Fruit fly (Drosophila melanogaster) whole organism, prepupa: ENCODE data around the gene Cisd2.
A peak's percentile ranks its signal among the peaks of the same experiment; 100 is the strongest.

Experiments
- Blimp-1 ChIP-seq: fragments of 200-800 bp; sonication (Bioruptor generic); optimal IDR thresholded peaks from 3 replicates; lab custom pipeline; 2017; ENCODE audit warnings: missing biosample characterization, missing genetic modification characterization, mild to moderate bottlenecking, moderate library complexity, missing genetic modification reagents
- CG10631 ChIP-seq: fragments of 200-800 bp; sonication (Bioruptor generic); optimal IDR thresholded peaks from 2 replicates; lab custom pipeline; 2016; ENCODE audit warnings: missing biosample characterization, missing genetic modification characterization
- CG10669 ChIP-seq: fragments of 200-800 bp; sonication (Bioruptor generic); optimal IDR thresholded peaks from 3 replicates; lab custom pipeline; 2018; ENCODE audit warnings: missing biosample characterization, mild to moderate bottlenecking, missing genetic modification characterization, moderate library complexity
- CG11294 ChIP-seq: fragments of 200-800 bp; sonication (Bioruptor generic); IDR thresholded peaks from 2 replicates; pipeline ENCODE4 v1.3.6; 2022; ENCODE audit warnings: missing biosample characterization, missing genetic modification characterization
- CG11762 ChIP-seq: fragments of 200-800 bp; sonication (Bioruptor generic); optimal IDR thresholded peaks from 3 replicates; lab custom pipeline; 2016; ENCODE audit warnings: missing biosample characterization, missing genetic modification characterization; ENCODE audit not compliant: insufficient read depth
- CG16779 ChIP-seq: fragments of 200-800 bp; sonication (Bioruptor generic); optimal IDR thresholded peaks from 3 replicates; lab custom pipeline; 2017; ENCODE audit warnings: missing biosample characterization, mild to moderate bottlenecking, missing genetic modification characterization
- CG3032 ChIP-seq: fragments of 200-800 bp; optimal IDR thresholded peaks from 2 replicates; lab custom pipeline; 2019; ENCODE audit warnings: missing biosample characterization, mild to moderate bottlenecking, missing genetic modification characterization, moderate library complexity
- CG31627 ChIP-seq: fragments of 200-800 bp; sonication (Bioruptor generic); optimal IDR thresholded peaks from 3 replicates; lab custom pipeline; 2016; ENCODE audit warnings: missing biosample characterization, missing genetic modification characterization
- CG32006 ChIP-seq: fragments of 200-800 bp; sonication (Bioruptor generic); optimal IDR thresholded peaks from 3 replicates; lab custom pipeline; 2017; ENCODE audit warnings: missing biosample characterization, mild to moderate bottlenecking, missing genetic modification characterization
- CG34406 ChIP-seq: fragments of 200-800 bp; sonication (Bioruptor generic); optimal IDR thresholded peaks from 3 replicates; lab custom pipeline; 2016; ENCODE audit warnings: missing biosample characterization, missing genetic modification characterization
- CG4318 ChIP-seq: fragments of 200-800 bp; sonication (Bioruptor generic); optimal IDR thresholded peaks from 3 replicates; lab custom pipeline; 2017; ENCODE audit warnings: missing biosample characterization, mild to moderate bottlenecking, missing genetic modification characterization
- CG6163 ChIP-seq: fragments of 200-800 bp; sonication (Bioruptor generic); IDR thresholded peaks from 3 replicates; pipeline ENCODE4 v1.3.6; 2022; ENCODE audit warnings: missing biosample characterization, missing genetic modification characterization
- CG6276 ChIP-seq: fragments of 200-800 bp; sonication (Bioruptor generic); optimal IDR thresholded peaks from 2 replicates; lab custom pipeline; 2017; ENCODE audit warnings: missing biosample characterization, mild to moderate bottlenecking, missing genetic modification characterization
- CG6792 ChIP-seq: fragments of 200-800 bp; sonication (Bioruptor generic); optimal IDR thresholded peaks from 3 replicates; lab custom pipeline; 2016; ENCODE audit warnings: missing biosample characterization, missing genetic modification characterization
- CG6808 ChIP-seq: fragments of 200-800 bp; sonication (Bioruptor generic); optimal IDR thresholded peaks from 3 replicates; lab custom pipeline; 2017; ENCODE audit warnings: missing biosample characterization, missing genetic modification characterization, mild to moderate bottlenecking, moderate library complexity, missing genetic modification reagents
- CG6854 ChIP-seq: fragments of 200-800 bp; sonication (Bioruptor generic); optimal IDR thresholded peaks from 2 replicates; lab custom pipeline; 2017; ENCODE audit warnings: missing biosample characterization, mild to moderate bottlenecking, missing genetic modification characterization
- CG7368 ChIP-seq: fragments of 200-800 bp; sonication (Bioruptor generic); optimal IDR thresholded peaks from 3 replicates; lab custom pipeline; 2016; ENCODE audit warnings: missing biosample characterization, missing genetic modification characterization
- CG8319 ChIP-seq: fragments of 200-800 bp; sonication (Bioruptor generic); optimal IDR thresholded peaks from 3 replicates; lab custom pipeline; 2016; ENCODE audit warnings: missing biosample characterization, missing genetic modification characterization
- CG8632 ChIP-seq: fragments of 200-800 bp; sonication (Bioruptor generic); optimal IDR thresholded peaks from 3 replicates; lab custom pipeline; 2016; ENCODE audit warnings: missing biosample characterization, missing genetic modification characterization
- CG9139 ChIP-seq: fragments of 200-800 bp; sonication (Bioruptor generic); optimal IDR thresholded peaks from 3 replicates; lab custom pipeline; 2017; ENCODE audit warnings: missing biosample characterization, mild to moderate bottlenecking, missing genetic modification characterization
- Eip75B ChIP-seq: fragments of 200-800 bp; sonication (Bioruptor generic); optimal IDR thresholded peaks from 3 replicates; lab custom pipeline; 2016; ENCODE audit warnings: missing biosample characterization, missing genetic modification characterization
- Eip78C ChIP-seq: fragments of 200-800 bp; sonication (Bioruptor generic); peaks from one replicate; lab custom pipeline; 2016; ENCODE audit warnings: missing biosample characterization, missing genetic modification characterization
- Eip93F ChIP-seq: fragments of 200-800 bp; sonication (Bioruptor generic); optimal IDR thresholded peaks from 2 replicates; lab custom pipeline; 2016; ENCODE audit warnings: missing biosample characterization, mild to moderate bottlenecking, missing genetic modification characterization
- Ets21C ChIP-seq: fragments of 200-800 bp; sonication (Bioruptor generic); optimal IDR thresholded peaks from 3 replicates; lab custom pipeline; 2016; ENCODE audit warnings: missing biosample characterization, missing genetic modification characterization
- Gug ChIP-seq: fragments of 200-800 bp; sonication (Bioruptor generic); IDR thresholded peaks from 2 replicates; pipeline ENCODE4 v1.3.6; 2022; ENCODE audit warnings: missing biosample characterization, missing genetic modification characterization
- Hr38 ChIP-seq: sonication (Bioruptor generic); optimal IDR thresholded peaks from 2 replicates; lab custom pipeline; 2016; ENCODE audit warnings: missing biosample characterization, missing genetic modification characterization
- Hr4 ChIP-seq: fragments of 200-800 bp; sonication (Bioruptor generic); optimal IDR thresholded peaks from 3 replicates; lab custom pipeline; 2016; ENCODE audit warnings: missing biosample characterization, missing genetic modification characterization
- Lpt ChIP-seq: fragments of 200-800 bp; sonication (Bioruptor generic); optimal IDR thresholded peaks from 3 replicates; lab custom pipeline; 2016; ENCODE audit warnings: missing biosample characterization, missing genetic modification characterization
- Met ChIP-seq: fragments of 200-800 bp; sonication (Bioruptor generic); optimal IDR thresholded peaks from 3 replicates; lab custom pipeline; 2016; ENCODE audit warnings: missing biosample characterization, missing genetic modification characterization
- OdsH ChIP-seq: fragments of 200-800 bp; sonication (Bioruptor generic); optimal IDR thresholded peaks from 3 replicates; lab custom pipeline; 2016; ENCODE audit warnings: missing biosample characterization, missing genetic modification characterization
- Sox14 ChIP-seq: fragments of 200-800 bp; sonication (Bioruptor generic); optimal IDR thresholded peaks from 3 replicates; lab custom pipeline; 2016; ENCODE audit warnings: missing biosample characterization, missing genetic modification characterization
- Sox15 ChIP-seq: fragments of 200-800 bp; sonication (Bioruptor generic); optimal IDR thresholded peaks from 3 replicates; lab custom pipeline; 2016; ENCODE audit warnings: missing biosample characterization, missing genetic modification characterization
- achi ChIP-seq: fragments of 200-800 bp; sonication (Bioruptor generic); optimal IDR thresholded peaks from 3 replicates; lab custom pipeline; 2016; ENCODE audit warnings: missing biosample characterization, missing genetic modification characterization
- acj6 ChIP-seq: fragments of 200-800 bp; sonication (Bioruptor generic); optimal IDR thresholded peaks from 3 replicates; lab custom pipeline; 2016; ENCODE audit warnings: missing biosample characterization, missing genetic modification characterization
- cyc ChIP-seq: fragments of 200-800 bp; sonication (Bioruptor generic); optimal IDR thresholded peaks from 3 replicates; lab custom pipeline; 2016; ENCODE audit warnings: missing biosample characterization, missing genetic modification characterization
- eg ChIP-seq: fragments of 200-800 bp; sonication (Bioruptor generic); IDR thresholded peaks from 3 replicates; pipeline ENCODE4 v1.3.6; 2022; ENCODE audit warnings: missing biosample characterization, missing genetic modification characterization
- fd59A ChIP-seq: fragments of 200-800 bp; sonication (Bioruptor generic); optimal IDR thresholded peaks from 2 replicates; lab custom pipeline; 2017; ENCODE audit warnings: missing biosample characterization, mild to moderate bottlenecking, missing genetic modification characterization, missing genetic modification reagents
- fd85E ChIP-seq: fragments of 200-800 bp; sonication (Bioruptor generic); optimal IDR thresholded peaks from 3 replicates; lab custom pipeline; 2016; ENCODE audit warnings: missing biosample characterization, missing genetic modification characterization
- lz ChIP-seq: fragments of 200-800 bp; sonication (Bioruptor generic); optimal IDR thresholded peaks from 3 replicates; lab custom pipeline; 2016; ENCODE audit warnings: missing biosample characterization, missing genetic modification characterization
- net ChIP-seq: fragments of 200-800 bp; sonication (Bioruptor generic); optimal IDR thresholded peaks from 3 replicates; lab custom pipeline; 2016; ENCODE audit warnings: missing biosample characterization, missing genetic modification characterization
- pdm3 ChIP-seq: fragments of 200-800 bp; sonication (Bioruptor generic); optimal IDR thresholded peaks from 3 replicates; lab custom pipeline; 2016; ENCODE audit warnings: missing biosample characterization, missing genetic modification characterization
- salr ChIP-seq, 2 experiments: fragments of 200-800 bp; sonication (Bioruptor generic); optimal IDR thresholded peaks; 3 replicates each; lab custom pipeline; 2016 to 2018; ENCODE audit warnings: missing biosample characterization in 2 of 2, missing genetic modification characterization in 2 of 2, mild to moderate bottlenecking in 1 of 2
- spab ChIP-seq: fragments of 200-800 bp; sonication (Bioruptor generic); optimal IDR thresholded peaks from 2 replicates; lab custom pipeline; 2017; ENCODE audit warnings: missing biosample characterization, mild to moderate bottlenecking, missing genetic modification characterization, missing genetic modification reagents
- ss ChIP-seq, 2 experiments: fragments of 200-800 bp; sonication (Bioruptor generic); optimal IDR thresholded peaks; 2 replicates in 1 of 2; 3 replicates in 1 of 2; lab custom pipeline; 2017 to 2018; ENCODE audit warnings: mild to moderate bottlenecking in 2 of 2, missing biosample characterization in 2 of 2, missing genetic modification characterization in 2 of 2, moderate library complexity in 1 of 2
- svp ChIP-seq: fragments of 200-800 bp; sonication (Bioruptor generic); peaks from one replicate; lab custom pipeline; 2016; ENCODE audit warnings: missing biosample characterization, missing genetic modification characterization
- topi ChIP-seq: fragments of 200-800 bp; sonication (Bioruptor generic); optimal IDR thresholded peaks from 3 replicates; lab custom pipeline; 2016; ENCODE audit warnings: missing biosample characterization, missing genetic modification characterization
- vri ChIP-seq: fragments of 200-800 bp; sonication (Bioruptor generic); optimal IDR thresholded peaks from 3 replicates; lab custom pipeline; 2016; ENCODE audit warnings: missing biosample characterization, mild to moderate bottlenecking, missing genetic modification characterization

Gene Cisd2

dm6 chr3R:29255166-29255962, 32.1 kb upstream of the Cisd2 start, which contains the start of gene stg (continued):
- no peak for TF ChIP-seq CG32006
- TF ChIP-seq Gug = no peak
- TF ChIP-seq Lpt (GFP tag; lab: Kevin White, UChicago) = no peak
- peak; percentile 59 for TF ChIP-seq svp (GFP tag; lab: Kevin White, UChicago)
- no peak for TF ChIP-seq lz (GFP tag; lab: Kevin White, UChicago)
- TF ChIP-seq Sox14 (GFP tag; lab: Kevin White, UChicago) = no peak
- TF ChIP-seq Hr4 (GFP tag; lab: Kevin White, UChicago) = no peak
- TF ChIP-seq CG7368 (GFP tag; lab: Kevin White, UChicago) = no peak
- TF ChIP-seq spab (GFP tag; lab: Kevin White, UChicago) = no peak

dm6 chr3R:29254383-29254782, 31.2 kb upstream of the Cisd2 start:
- TF ChIP-seq CG34406 (GFP tag; lab: Kevin White, UChicago) = peak; percentile 72
- no peak for TF ChIP-seq lz (GFP tag; lab: Kevin White, UChicago)
- TF ChIP-seq OdsH = peak; percentile 46
- peak in 1 of 2 experiments; percentile 73 for TF ChIP-seq salr (GFP tag; optimal IDR thresholded peaks at IDR 0.05; lab: Kevin White, UChicago)
- peak; percentile 52 for TF ChIP-seq achi (GFP tag; lab: Kevin White, UChicago)
- peak; percentile 14 for TF ChIP-seq Lpt (GFP tag; lab: Kevin White, UChicago)
- TF ChIP-seq acj6 (GFP tag; lab: Kevin White, UChicago) = peak; percentile 18
- TF ChIP-seq CG11294 (GFP tag; lab: Robert Waterston, UW) = no peak
- TF ChIP-seq CG32006 = peak; percentile 20
- TF ChIP-seq Hr38 (GFP tag; lab: Kevin White, UChicago) = no peak
- peak; percentile 93 for TF ChIP-seq spab (GFP tag; lab: Kevin White, UChicago)
- peak; percentile 40 for TF ChIP-seq fd85E (GFP tag; lab: Kevin White, UChicago)
- no peak for TF ChIP-seq Gug
- TF ChIP-seq Sox15 = no peak
- peak; percentile 62 for TF ChIP-seq CG7368 (GFP tag; lab: Kevin White, UChicago)
- TF ChIP-seq CG10631 (GFP tag; lab: Kevin White, UChicago) = no peak
- peak; percentile 88 for TF ChIP-seq CG6163 (GFP tag; lab: Robert Waterston, UW)
- no peak for TF ChIP-seq Ets21C
- peak; percentile 60; the same call in 2 of the 3 replicates for TF ChIP-seq eg (GFP tag; lab: Robert Waterston, UW)
- peak; percentile 81 for TF ChIP-seq CG3032
- TF ChIP-seq Hr4 (GFP tag; lab: Kevin White, UChicago) = no peak
- peak; percentile 64 for TF ChIP-seq CG11762 (GFP tag; lab: Kevin White, UChicago)
- peak; percentile 97 for TF ChIP-seq Blimp-1 (GFP tag; lab: Kevin White, UChicago)
- TF ChIP-seq CG4318 (GFP tag; lab: Kevin White, UChicago) = no peak
- TF ChIP-seq CG31627 (GFP tag; lab: Kevin White, UChicago) = no peak
- TF ChIP-seq cyc = peak; percentile 14
- peak; percentile 71 for TF ChIP-seq vri (GFP tag; lab: Kevin White, UChicago)
- peak; percentile 49 for TF ChIP-seq Sox14 (GFP tag; lab: Kevin White, UChicago)
- TF ChIP-seq CG6276 = peak; percentile 38
- TF ChIP-seq CG6854 = peak; percentile 97
- peak; percentile 89 for TF ChIP-seq Eip78C (GFP tag; lab: Kevin White, UChicago)
- TF ChIP-seq topi = peak; percentile 64
- TF ChIP-seq CG6792 (GFP tag; lab: Kevin White, UChicago) = peak; percentile 46
- TF ChIP-seq CG8319 (GFP tag; lab: Kevin White, UChicago) = peak; percentile 54
- TF ChIP-seq pdm3 (GFP tag; lab: Kevin White, UChicago) = peak; percentile 54
- peak; percentile 96 for TF ChIP-seq CG6808 (GFP tag; lab: Kevin White, UChicago)
- peak; percentile 81 for TF ChIP-seq Eip75B (GFP tag; lab: Kevin White, UChicago)
- peak; percentile 97 to 99 for TF ChIP-seq ss (GFP tag; optimal IDR thresholded peaks at IDR 0.05; lab: Kevin White, UChicago)
- TF ChIP-seq CG10669 (GFP tag; lab: Kevin White, UChicago) = peak; percentile 89
- TF ChIP-seq Met (GFP tag; lab: Kevin White, UChicago) = peak; percentile 24
- peak; percentile 98 for TF ChIP-seq CG9139 (GFP tag; lab: Kevin White, UChicago)
- TF ChIP-seq fd59A (GFP tag; lab: Kevin White, UChicago) = peak; percentile 79
- peak; percentile 66 for TF ChIP-seq CG8632
- peak; percentile 78 for TF ChIP-seq net (GFP tag; lab: Kevin White, UChicago)
- peak; percentile 85 for TF ChIP-seq CG16779
- peak; percentile 54 for TF ChIP-seq Eip93F
